Worm (Caenorhabditis elegans) whole organism, mixed stage, embryonic: ENCODE data around the gene agxt-1.
A peak's percentile ranks its signal among the peaks of the same experiment; 100 is the strongest.

ENCODE experiments used
- M03D4.4 ChIP-seq: sonication (generic microtip); optimal IDR thresholded peaks from 2 replicates; lab custom pipeline; 2017; ENCODE audit warnings: mild to moderate bottlenecking, missing genetic modification characterization, missing compliant biosample characterization
- bed-3 ChIP-seq: fragments of 200-800 bp; sonication (Bioruptor generic); optimal IDR thresholded peaks from 3 replicates; lab custom pipeline; 2018; ENCODE audit warnings: mild to moderate bottlenecking, missing genetic modification characterization, moderate library complexity, missing compliant biosample characterization
- blmp-1 ChIP-seq: fragments of 150-350 bp; optimal IDR thresholded peaks from 2 replicates; lab custom pipeline; 2014; ENCODE audit warnings: missing biosample characterization, missing genetic modification characterization
- ceh-43 ChIP-seq: fragments of 200-800 bp; sonication (Bioruptor generic); optimal IDR thresholded peaks from 2 replicates; lab custom pipeline; 2018; ENCODE audit warnings: mild to moderate bottlenecking, missing genetic modification characterization, moderate library complexity, missing compliant biosample characterization
- ceh-83 ChIP-seq: fragments of 200-800 bp; sonication (Bioruptor generic); optimal IDR thresholded peaks from 2 replicates; lab custom pipeline; 2018; ENCODE audit warnings: mild to moderate bottlenecking, missing genetic modification characterization, missing compliant biosample characterization
- ces-1 ChIP-seq: fragments of 150-350 bp; optimal IDR thresholded peaks from 2 replicates; lab custom pipeline; 2014; ENCODE audit warnings: missing biosample characterization, missing genetic modification reagents, missing genetic modification characterization
- cnd-1 ChIP-seq: fragments of 200-800 bp; sonication (Bioruptor generic); optimal IDR thresholded peaks from 2 replicates; lab custom pipeline; 2018; ENCODE audit warnings: mild to moderate bottlenecking, missing genetic modification characterization, missing compliant biosample characterization
- drap-1 ChIP-seq: fragments of 200-800 bp; sonication (Bioruptor generic); optimal IDR thresholded peaks from 3 replicates; lab custom pipeline; 2018; ENCODE audit warnings: mild to moderate bottlenecking, missing genetic modification characterization, missing compliant biosample characterization
- elt-1 ChIP-seq: sonication (generic microtip); optimal IDR thresholded peaks from 2 replicates; lab custom pipeline; 2017; ENCODE audit warnings: missing genetic modification characterization, mild to moderate bottlenecking, missing compliant biosample characterization, antibody characterized with exemption, moderate library complexity, borderline replicate concordance; ENCODE audit not compliant: insufficient read depth
- elt-3 ChIP-seq: fragments of 150-350 bp; optimal IDR thresholded peaks from 2 replicates; lab custom pipeline; 2014; ENCODE audit warnings: missing biosample characterization, missing genetic modification characterization
- flh-1 ChIP-seq: fragments of 200-800 bp; sonication (Bioruptor generic); optimal IDR thresholded peaks from 2 replicates; lab custom pipeline; 2018; ENCODE audit warnings: mild to moderate bottlenecking, missing genetic modification characterization, moderate library complexity, missing compliant biosample characterization
- ham-2 ChIP-seq: fragments of 200-800 bp; sonication (Bioruptor generic); optimal IDR thresholded peaks from 2 replicates; lab custom pipeline; 2018; ENCODE audit warnings: mild to moderate bottlenecking, missing genetic modification characterization, missing compliant biosample characterization
- hlh-1 ChIP-seq: fragments of 150-350 bp; optimal IDR thresholded peaks from 2 replicates; lab custom pipeline; 2014; ENCODE audit warnings: missing biosample characterization, missing genetic modification reagents, missing genetic modification characterization
- lin-13 ChIP-seq: fragments of 150-350 bp; optimal IDR thresholded peaks from 2 replicates; lab custom pipeline; 2014; ENCODE audit warnings: missing biosample characterization, missing genetic modification characterization
- lin-32 ChIP-seq: fragments of 200-800 bp; sonication (Bioruptor generic); optimal IDR thresholded peaks from 2 replicates; lab custom pipeline; 2018; ENCODE audit warnings: mild to moderate bottlenecking, missing genetic modification characterization, missing compliant biosample characterization
- lsy-2 ChIP-seq: fragments of 150-350 bp; optimal IDR thresholded peaks from 2 replicates; lab custom pipeline; 2014; ENCODE audit warnings: missing biosample characterization, missing genetic modification characterization
- mab-5 ChIP-seq: fragments of 150-350 bp; optimal IDR thresholded peaks from 2 replicates; lab custom pipeline; 2014; ENCODE audit warnings: missing biosample characterization, missing genetic modification characterization
- mep-1 ChIP-seq: fragments of 150-350 bp; optimal IDR thresholded peaks from 2 replicates; lab custom pipeline; 2017; ENCODE audit warnings: missing biosample characterization, missing genetic modification reagents, missing genetic modification characterization, inconsistent platforms
- nhr-12 ChIP-seq: fragments of 150-350 bp; optimal IDR thresholded peaks from 2 replicates; lab custom pipeline; 2014; ENCODE audit warnings: missing biosample characterization, missing genetic modification characterization
- nhr-2 ChIP-seq: fragments of 150-350 bp; optimal IDR thresholded peaks from 2 replicates; lab custom pipeline; 2014; ENCODE audit warnings: missing biosample characterization, missing genetic modification characterization
- nhr-237 ChIP-seq: fragments of 150-350 bp; optimal IDR thresholded peaks from 2 replicates; lab custom pipeline; 2014; ENCODE audit warnings: missing biosample characterization, missing genetic modification characterization
- nhr-28 ChIP-seq: fragments of 150-350 bp; optimal IDR thresholded peaks from 2 replicates; lab custom pipeline; 2014; ENCODE audit warnings: missing biosample characterization, missing genetic modification characterization
- pha-4 ChIP-seq: fragments of 150-350 bp; optimal IDR thresholded peaks from 2 replicates; lab custom pipeline; 2018; ENCODE audit warnings: missing biosample characterization, missing genetic modification reagents, missing genetic modification characterization
- sem-2 ChIP-seq: fragments of 200-800 bp; sonication (Bioruptor generic); optimal IDR thresholded peaks from 2 replicates; lab custom pipeline; 2018; ENCODE audit warnings: mild to moderate bottlenecking, missing genetic modification characterization, missing compliant biosample characterization
- snpc-4 ChIP-seq: fragments of 150-350 bp; optimal IDR thresholded peaks from 2 replicates; lab custom pipeline; 2014; ENCODE audit warnings: missing biosample characterization, missing genetic modification characterization
- sptf-1 ChIP-seq: sonication (generic microtip); optimal IDR thresholded peaks from 2 replicates; lab custom pipeline; 2017; ENCODE audit warnings: mild to moderate bottlenecking, missing genetic modification characterization, moderate library complexity, missing compliant biosample characterization
- tbx-8 ChIP-seq: fragments of 200-800 bp; sonication (Bioruptor generic); optimal IDR thresholded peaks from 2 replicates; lab custom pipeline; 2018; ENCODE audit warnings: mild to moderate bottlenecking, missing genetic modification characterization, moderate library complexity, missing compliant biosample characterization
- unc-120 ChIP-seq: sonication (generic microtip); optimal IDR thresholded peaks from 2 replicates; lab custom pipeline; 2017; ENCODE audit warnings: missing genetic modification characterization, missing compliant biosample characterization; ENCODE audit not compliant: poor library complexity, severe bottlenecking
- unc-39 ChIP-seq: fragments of 150-350 bp; optimal IDR thresholded peaks from 2 replicates; lab custom pipeline; 2014; ENCODE audit warnings: missing biosample characterization, missing genetic modification characterization
- unc-62 ChIP-seq: fragments of 150-350 bp; optimal IDR thresholded peaks from 2 replicates; lab custom pipeline; 2014; ENCODE audit warnings: missing biosample characterization, missing genetic modification reagents, missing genetic modification characterization
- zip-8 ChIP-seq: fragments of 150-350 bp; optimal IDR thresholded peaks from 2 replicates; lab custom pipeline; 2014; ENCODE audit warnings: missing biosample characterization, missing genetic modification characterization
- ztf-11 ChIP-seq: fragments of 150-350 bp; optimal IDR thresholded peaks from 2 replicates; lab custom pipeline; 2014; ENCODE audit warnings: missing biosample characterization, missing genetic modification characterization

The agxt-1 gene

DNA sequence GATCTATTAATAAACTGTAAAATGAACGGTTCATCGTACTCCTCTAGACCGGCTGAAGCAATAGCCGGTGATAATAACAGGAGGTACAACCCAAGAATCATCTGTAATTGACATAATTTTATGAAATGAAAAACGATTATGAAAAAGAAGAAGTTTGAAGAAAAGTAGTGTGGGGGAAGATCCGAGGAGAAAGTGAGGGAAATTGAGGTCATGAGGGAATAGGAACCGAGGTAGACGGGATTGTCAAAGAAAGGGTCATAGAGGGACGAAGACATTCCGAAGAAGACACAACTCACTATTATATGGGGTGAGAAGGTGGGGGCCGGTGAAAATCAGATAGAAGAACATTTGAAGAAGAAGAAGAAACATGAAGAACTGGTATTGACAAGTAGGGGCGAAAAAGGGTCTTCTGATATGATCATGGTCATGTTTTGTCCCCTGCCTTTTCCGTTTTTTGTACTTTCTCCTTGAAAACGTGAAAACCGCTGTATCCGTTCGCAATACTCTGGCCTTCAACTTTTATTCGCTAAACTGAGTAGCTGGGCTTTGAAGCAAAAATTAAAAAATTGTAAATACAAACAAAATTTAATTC is 6.7 kb downstream of the agxt-1 start, which contains the start of gene oac-46:
oac-46 (minus strand) TSS at position 101 of the 592 bp plus-strand sequence.
- TF ChIP-seq sem-2 (GFP tag; lab: Kevin White, UChicago): no peak
- TF ChIP-seq blmp-1: peak; percentile 44

DNA sequence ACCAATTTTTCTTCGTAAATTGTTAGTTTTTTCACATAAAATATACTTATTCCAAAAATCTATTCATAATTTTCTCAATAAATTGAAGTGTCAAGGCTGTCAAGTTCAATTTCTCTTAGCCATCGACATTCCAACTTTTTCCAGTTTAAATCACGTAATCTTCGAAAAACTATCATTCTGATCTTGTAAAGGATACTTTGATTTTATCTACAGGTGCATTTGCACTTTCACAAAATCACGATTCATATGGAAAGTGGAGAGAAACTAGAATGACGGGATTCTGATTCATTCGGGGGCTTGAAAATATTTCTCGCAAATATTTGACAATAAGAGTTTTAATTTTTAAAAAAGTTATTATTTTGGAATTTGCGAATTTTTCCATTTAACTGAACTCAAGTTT is 7.8 kb downstream of the agxt-1 start:
- TF ChIP-seq zip-8 (no peak), ztf-11 (tag; lab: Kevin White, UChicago) (no peak), unc-62 (no peak), blmp-1 (no peak), ceh-43 (GFP tag; lab: Kevin White, UChicago) (no peak), snpc-4 (tag; lab: Kevin White, UChicago) (no peak), pha-4 (no peak), unc-120 (tag; lab: Kevin White, UChicago) (no peak), ceh-83 (no peak), unc-39 (no peak), flh-1 (GFP tag; lab: Kevin White, UChicago) (no peak)
- TF ChIP-seq, all 35 proteins: peak for 0

DNA sequence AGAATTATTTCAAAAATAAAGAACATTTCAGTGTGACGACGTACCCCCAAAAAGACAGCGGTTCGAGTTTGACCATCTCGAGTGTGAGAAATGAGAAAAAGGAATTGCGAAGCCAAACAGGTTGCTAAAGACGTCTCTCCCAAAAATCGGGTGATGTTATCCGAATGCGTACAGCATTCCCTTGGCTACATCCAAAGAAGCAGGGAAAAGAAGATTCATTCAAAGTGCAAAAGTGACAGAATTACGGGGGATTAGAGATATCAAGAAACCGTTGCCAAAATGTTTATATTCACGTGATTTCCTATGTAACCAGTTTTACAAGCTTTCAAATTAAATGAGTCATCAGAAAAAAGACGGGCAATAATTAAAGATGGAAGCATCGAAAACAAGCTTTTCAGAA is 8.6 kb downstream of the agxt-1 start:
- TF ChIP-seq bed-3 (no peak), flh-1 (GFP tag; lab: Kevin White, UChicago) (no peak), nhr-237 (tag; lab: Kevin White, UChicago) (no peak), hlh-1 (tag; lab: Kevin White, UChicago) (no peak), cnd-1 (no peak), nhr-2 (tag; lab: Kevin White, UChicago) (no peak), sptf-1 (tag; lab: Kevin White, UChicago) (no peak), unc-120 (tag; lab: Kevin White, UChicago) (no peak), lin-32 (GFP tag; lab: Kevin White, UChicago) (no peak), ceh-83 (no peak), elt-3 (tag; lab: Kevin White, UChicago) (no peak), mab-5 (no peak), unc-62 (no peak), sem-2 (GFP tag; lab: Kevin White, UChicago) (no peak), M03D4.4 (tag; lab: Kevin White, UChicago) (no peak), ham-2 (GFP tag; lab: Kevin White, UChicago) (no peak), nhr-28 (tag; lab: Kevin White, UChicago) (no peak), lin-13 (tag; lab: Kevin White, UChicago) (no peak), ces-1 (GFP tag; lab: Kevin White, UChicago) (no peak)

DNA sequence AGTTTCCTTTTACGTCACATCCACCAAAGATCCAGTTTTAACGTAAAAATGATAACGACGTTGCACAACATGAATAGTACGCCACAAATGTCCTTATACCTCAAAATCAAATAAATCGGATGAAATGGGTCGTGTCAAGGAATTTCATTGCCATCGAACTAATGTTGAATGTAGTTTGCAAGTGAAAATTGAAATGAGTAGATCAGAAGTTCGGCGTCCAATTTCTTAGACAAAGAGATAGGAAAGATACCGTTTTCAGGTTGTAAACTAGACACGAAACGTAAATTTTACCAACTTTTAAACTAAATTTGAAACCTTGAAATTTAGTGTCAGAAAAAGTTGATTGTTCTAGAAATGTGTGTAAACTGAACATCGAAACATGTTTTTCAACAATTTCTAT is 9.5 kb downstream of the agxt-1 start:
- TF ChIP-seq unc-120 (tag; lab: Kevin White, UChicago): no peak
- no peak for TF ChIP-seq lin-13 (tag; lab: Kevin White, UChicago)
- TF ChIP-seq nhr-28 (tag; lab: Kevin White, UChicago): no peak
- TF ChIP-seq ham-2 (GFP tag; lab: Kevin White, UChicago): no peak
- no peak for TF ChIP-seq nhr-237 (tag; lab: Kevin White, UChicago)
- no peak for TF ChIP-seq unc-62
- TF ChIP-seq tbx-8: no peak
- no peak for TF ChIP-seq sem-2 (GFP tag; lab: Kevin White, UChicago)
- TF ChIP-seq lsy-2: no peak
- no peak for TF ChIP-seq cnd-1
- no peak for TF ChIP-seq elt-3 (tag; lab: Kevin White, UChicago)

DNA sequence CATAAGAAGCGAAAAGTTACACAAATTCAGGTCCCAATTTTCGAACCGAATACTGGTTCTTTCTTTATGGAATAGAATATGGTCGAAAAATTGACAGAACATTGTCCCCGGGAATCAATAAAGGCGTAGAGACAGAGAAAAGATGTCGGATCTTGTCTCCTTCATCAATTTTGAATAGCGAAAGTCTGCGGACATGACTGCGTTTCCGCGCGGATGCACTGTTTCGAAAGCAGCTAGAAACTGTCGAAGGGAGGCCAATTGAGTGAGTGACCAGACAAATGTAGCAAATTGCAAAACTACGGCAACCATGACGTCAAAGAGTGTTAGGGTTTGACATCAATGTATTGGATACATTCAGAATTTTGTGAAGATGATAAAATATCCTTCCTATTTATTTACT is 11.1 kb downstream of the agxt-1 start:
- peak; percentile 75 for TF ChIP-seq ham-2 (GFP tag; lab: Kevin White, UChicago)
- TF ChIP-seq mep-1 (tag; lab: Kevin White, UChicago): no peak
- TF ChIP-seq blmp-1: peak; percentile 59
- TF ChIP-seq unc-62: peak; percentile 12
- no peak for TF ChIP-seq hlh-1 (tag; lab: Kevin White, UChicago)
- TF ChIP-seq, all 35 proteins: peak for 3

DNA sequence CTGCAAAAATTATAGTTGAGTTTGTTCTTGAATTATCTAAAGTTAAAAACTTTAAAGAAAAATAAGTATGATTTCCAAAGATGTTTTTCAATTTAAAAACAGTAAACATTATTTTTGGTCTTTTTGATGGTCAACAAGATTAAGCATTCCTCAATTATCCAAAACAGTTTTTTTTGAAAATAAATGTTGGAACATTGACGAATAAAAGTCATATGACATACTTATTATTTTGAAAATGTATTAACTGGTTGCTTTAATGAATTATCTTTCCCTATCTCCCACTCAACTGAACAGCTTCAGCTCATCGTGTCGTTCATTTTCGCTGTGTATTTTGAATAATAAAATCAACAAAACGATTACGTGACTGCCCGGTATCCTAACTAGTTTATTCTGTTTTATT is 11.7 kb downstream of the agxt-1 start:
- TF ChIP-seq snpc-4 (tag; lab: Kevin White, UChicago) (no peak), drap-1 (no peak), ham-2 (GFP tag; lab: Kevin White, UChicago) (no peak), hlh-1 (tag; lab: Kevin White, UChicago) (no peak), tbx-8 (no peak), bed-3 (no peak), flh-1 (GFP tag; lab: Kevin White, UChicago) (no peak), elt-1 (no peak), nhr-12 (no peak), nhr-237 (tag; lab: Kevin White, UChicago) (no peak), sptf-1 (tag; lab: Kevin White, UChicago) (no peak), lin-13 (tag; lab: Kevin White, UChicago) (no peak)
